Worm (Caenorhabditis elegans): ENCODE results near the gene F53B1.8.

The F53B1.8 gene

DNA sequence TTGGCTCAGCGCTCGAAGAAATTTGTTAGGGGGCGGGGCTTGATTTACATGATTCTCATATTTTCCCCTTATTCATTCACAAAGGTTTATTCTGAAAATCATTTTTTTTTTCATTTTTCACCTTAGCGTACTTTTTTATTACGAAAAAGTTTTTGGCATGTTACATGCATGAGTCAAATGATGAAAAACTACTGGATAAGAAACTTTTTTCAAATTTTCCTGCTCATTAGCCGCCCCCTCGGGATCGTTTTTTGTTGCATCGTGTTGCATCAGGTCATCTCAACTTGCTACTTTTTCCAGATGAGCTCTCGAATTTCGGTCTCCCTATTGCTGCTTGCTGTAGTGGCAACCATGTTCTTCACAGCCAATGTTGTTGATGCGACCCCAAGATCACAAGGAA lies 33.0 kb upstream of the F53B1.8 start, which contains the start of gene pdf-2:
pdf-2 (plus strand) TSS at position 301 of the 400 bp plus-strand sequence.
- no peak for TF ChIP-seq nhr-28 (tag; optimal IDR thresholded peaks at IDR 0.05)
- no peak for TF ChIP-seq jun-1 (tag; optimal IDR thresholded peaks at IDR 0.05)
- TF ChIP-seq ceh-28 (tag; optimal IDR thresholded peaks at IDR 0.05): no peak
- no peak for TF ChIP-seq unc-39 (tag; optimal IDR thresholded peaks at IDR 0.05)
- TF ChIP-seq unc-62 (GFP tag; optimal IDR thresholded peaks at IDR 0.05): no peak
- TF ChIP-seq ZK546.5 (tag; optimal IDR thresholded peaks at IDR 0.05): no peak
- TF ChIP-seq ceh-82 (tag; optimal IDR thresholded peaks at IDR 0.05): no peak
- TF ChIP-seq pha-4 (tag; optimal IDR thresholded peaks at IDR 0.05): no peak
- no peak for TF ChIP-seq mml-1 (tag; optimal IDR thresholded peaks at IDR 0.05)
- TF ChIP-seq aly-2 (tag; optimal IDR thresholded peaks at IDR 0.05): no peak
- no peak for TF ChIP-seq pqm-1 (tag; optimal IDR thresholded peaks at IDR 0.05)
- TF ChIP-seq nhr-11 (tag; optimal IDR thresholded peaks at IDR 0.05): no peak
- no peak for TF ChIP-seq lin-39 (tag; optimal IDR thresholded peaks at IDR 0.05)

DNA sequence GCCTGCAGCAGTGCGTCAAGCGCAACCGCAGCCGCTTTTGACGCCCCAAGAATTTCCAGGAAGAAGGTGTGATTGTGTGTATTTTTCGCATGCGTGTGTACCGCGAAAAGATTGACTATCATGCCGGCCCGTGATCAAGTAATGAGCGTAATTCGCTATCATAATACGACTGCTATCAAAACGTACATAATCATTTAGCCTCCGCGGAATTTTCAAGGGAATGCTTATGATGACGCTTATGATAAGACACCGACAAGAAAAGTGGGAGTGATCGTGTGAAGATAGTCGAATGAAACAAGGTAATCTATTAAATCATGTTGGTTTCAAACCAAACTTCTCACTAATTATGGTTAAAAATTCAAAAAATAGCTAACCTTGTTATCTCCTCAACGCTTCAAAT lies 27.8 kb upstream of the F53B1.8 start:
- TF ChIP-seq mdl-1 (tag; optimal IDR thresholded peaks at IDR 0.05) (no peak), nhr-25 (tag; optimal IDR thresholded peaks at IDR 0.05) (peak; percentile 42), elt-2 (tag; optimal IDR thresholded peaks at IDR 0.05) (peak; percentile 40)

DNA sequence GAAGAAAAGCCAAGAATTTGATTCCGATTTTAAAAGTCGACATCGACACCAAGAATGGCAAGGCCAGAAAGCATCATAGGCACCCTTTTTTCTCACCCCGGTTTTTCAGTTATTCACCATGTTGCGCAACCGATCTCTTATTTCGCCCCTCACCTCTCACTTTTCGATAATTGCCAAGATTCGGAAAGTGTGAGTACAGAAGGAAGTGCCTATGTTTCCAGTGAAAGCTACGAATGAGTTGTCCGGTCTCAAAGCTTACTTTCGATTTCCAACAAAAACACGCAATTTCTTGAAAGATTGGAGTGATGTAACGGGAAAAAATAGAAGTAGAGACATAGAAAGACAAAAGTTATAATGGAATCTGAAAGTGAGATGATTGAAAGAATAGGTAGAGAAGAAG lies 23.7 kb upstream of the F53B1.8 start:
- no peak for TF ChIP-seq nhr-237 (tag; optimal IDR thresholded peaks at IDR 0.05)
- TF ChIP-seq daf-12 (tag; optimal IDR thresholded peaks at IDR 0.05): no peak
- TF ChIP-seq snpc-4 (tag; optimal IDR thresholded peaks at IDR 0.05): no peak
- no peak for TF ChIP-seq nhr-11 (tag; optimal IDR thresholded peaks at IDR 0.05)
- TF ChIP-seq elt-3 (tag; optimal IDR thresholded peaks at IDR 0.05): no peak
- TF ChIP-seq aly-2 (tag; optimal IDR thresholded peaks at IDR 0.05): no peak
- no peak for TF ChIP-seq nhr-12 (tag; optimal IDR thresholded peaks at IDR 0.05)
- no peak for TF ChIP-seq ama-1 (optimal IDR thresholded peaks at IDR 0.05)
- no peak for TF ChIP-seq fkh-10 (GFP tag; optimal IDR thresholded peaks at IDR 0.05)

DNA sequence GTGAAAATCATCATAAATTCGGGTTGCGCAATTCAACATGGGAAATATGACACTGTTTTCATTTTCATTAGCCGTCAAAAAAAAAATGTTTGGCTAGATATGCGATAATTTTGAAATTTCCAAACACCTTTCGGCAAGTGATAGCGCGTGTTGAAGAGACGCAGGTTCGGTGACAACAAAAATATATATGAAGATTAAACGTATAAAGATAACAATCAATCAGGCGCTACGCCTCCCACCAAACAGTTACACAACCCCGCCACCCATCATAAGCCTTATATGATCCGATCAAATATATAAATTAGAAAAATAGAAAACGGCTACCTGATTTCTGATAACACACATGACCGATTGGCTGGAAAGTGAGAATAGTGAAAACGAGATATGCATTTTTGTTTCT lies 22.0 kb upstream of the F53B1.8 start:
- TF ChIP-seq tbx-2 (tag; optimal IDR thresholded peaks at IDR 0.05) (no peak), nhr-43 (tag; optimal IDR thresholded peaks at IDR 0.05; ENCODE audit: poor library complexity, severe bottlenecking) (no peak), hmg-11 (tag; optimal IDR thresholded peaks at IDR 0.05) (no peak), aly-2 (tag; optimal IDR thresholded peaks at IDR 0.05) (no peak), lin-39 (tag; optimal IDR thresholded peaks at IDR 0.05) (no peak), nhr-25 (tag; optimal IDR thresholded peaks at IDR 0.05) (no peak), pqm-1 (tag; optimal IDR thresholded peaks at IDR 0.05) (no peak), snpc-4 (tag; optimal IDR thresholded peaks at IDR 0.05) (no peak), nhr-28 (tag; optimal IDR thresholded peaks at IDR 0.05) (no peak), nhr-23 (tag; optimal IDR thresholded peaks at IDR 0.05) (no peak), skn-1 (tag; optimal IDR thresholded peaks at IDR 0.05) (no peak), egl-27 (tag; optimal IDR thresholded peaks at IDR 0.05) (no peak), ceh-9 (tag; optimal IDR thresholded peaks at IDR 0.05) (no peak)

DNA sequence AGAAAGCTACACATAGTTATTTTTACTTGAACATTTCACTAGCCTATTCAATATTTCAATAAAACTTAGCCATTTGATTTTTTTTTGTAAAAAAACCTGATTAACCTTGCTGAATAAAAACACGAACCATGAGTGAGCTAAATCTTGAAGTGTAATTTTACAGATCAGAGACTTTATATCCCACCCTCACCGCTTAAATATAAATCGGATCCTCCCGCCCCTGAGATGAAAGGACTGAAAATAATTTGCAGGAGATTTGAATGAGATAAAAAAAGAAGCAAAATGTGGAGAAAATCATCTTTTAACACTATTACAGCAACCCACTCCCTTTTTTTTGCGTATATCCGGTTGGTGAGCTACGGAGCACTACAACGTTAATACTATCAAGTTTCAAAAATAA lies 20.0 kb upstream of the F53B1.8 start, which contains the start of gene npax-2:
npax-2 (minus strand) TSS at position 101 of the 400 bp plus-strand sequence.
- no peak for TF ChIP-seq nhr-11 (tag; optimal IDR thresholded peaks at IDR 0.05)

DNA sequence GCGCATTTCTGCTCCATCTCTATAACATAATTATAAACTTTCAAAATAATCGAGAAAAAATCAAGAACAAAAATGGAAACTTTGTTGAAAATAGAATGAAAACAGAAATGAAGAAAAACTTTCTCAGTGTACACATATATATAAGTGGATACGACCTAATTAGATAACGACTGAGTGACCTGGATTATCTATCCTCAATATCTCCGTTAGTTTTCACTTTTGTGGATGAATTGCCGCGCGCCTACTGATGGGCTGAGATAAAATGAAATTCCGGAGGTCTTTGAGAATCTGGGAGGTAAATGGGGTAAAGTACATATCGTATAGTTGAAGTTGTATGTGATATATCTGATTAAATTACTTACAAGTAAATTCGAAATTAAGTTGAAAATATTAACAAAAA lies 15.6 kb upstream of the F53B1.8 start, which contains the start of gene dpy-3:
dpy-3 (minus strand) TSS at position 19 of the 400 bp plus-strand sequence.
- no peak for TF ChIP-seq mdl-1 (tag; optimal IDR thresholded peaks at IDR 0.05)
- peak; percentile 88 for TF ChIP-seq nhr-23 (tag; optimal IDR thresholded peaks at IDR 0.05)
- TF ChIP-seq elt-1 (tag; optimal IDR thresholded peaks at IDR 0.05): peak; percentile 39
- no peak for TF ChIP-seq zag-1 (tag; optimal IDR thresholded peaks at IDR 0.05)

DNA sequence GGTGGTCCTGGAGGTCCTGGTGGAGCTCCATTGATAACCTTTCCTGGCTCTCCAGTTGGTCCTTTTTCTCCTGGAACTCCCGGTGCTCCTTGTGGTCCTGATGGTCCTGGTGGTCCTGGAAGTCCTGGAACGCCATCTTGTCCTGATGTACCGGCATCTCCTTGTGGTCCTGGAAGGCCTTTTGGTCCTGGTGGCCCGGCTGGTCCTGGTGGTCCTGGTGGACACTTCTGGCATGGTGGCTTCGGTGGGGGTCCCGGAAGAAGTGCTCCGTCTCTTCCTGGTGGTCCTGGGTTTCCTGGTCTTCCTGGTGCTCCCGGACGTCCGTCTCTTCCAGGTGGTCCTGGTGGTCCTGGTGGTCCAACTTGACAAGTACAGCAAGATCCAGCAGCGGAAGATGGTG lies 14.8 kb upstream of the F53B1.8 start:
- TF ChIP-seq ceh-82 (tag; optimal IDR thresholded peaks at IDR 0.05) (no peak), lsy-12 (tag; optimal IDR thresholded peaks at IDR 0.05) (no peak), zag-1 (tag; optimal IDR thresholded peaks at IDR 0.05) (no peak), skn-1 (tag; optimal IDR thresholded peaks at IDR 0.05) (no peak), tbx-2 (tag; optimal IDR thresholded peaks at IDR 0.05) (no peak), nhr-237 (tag; optimal IDR thresholded peaks at IDR 0.05) (no peak), nhr-43 (tag; optimal IDR thresholded peaks at IDR 0.05; ENCODE audit: poor library complexity, severe bottlenecking) (no peak), nhr-23 (tag; optimal IDR thresholded peaks at IDR 0.05) (no peak), nfya-1 (tag; optimal IDR thresholded peaks at IDR 0.05; ENCODE audit: insufficient read depth) (no peak), lin-39 (tag; optimal IDR thresholded peaks at IDR 0.05) (no peak)

All from whole organism, L3 larva.